Fruit fly (Drosophila melanogaster) whole organism, embryonic: ENCODE data around the gene CG15529.

ENCODE experiments used
- Antp ChIP-seq: fragments of 200-800 bp; sonication (Bioruptor generic); optimal IDR thresholded peaks from 3 replicates; lab custom pipeline; 2016; ENCODE audit warnings: missing biosample characterization, missing genetic modification characterization
- Awh ChIP-seq: fragments of 200-800 bp; sonication (Bioruptor generic); IDR thresholded peaks from 2 replicates; pipeline ENCODE4, ENCODE4 v1.3.6; 2022; ENCODE audit warnings: missing biosample characterization, missing genetic modification characterization
- CG10565 ChIP-seq: fragments of 200-800 bp; sonication (Bioruptor generic); optimal IDR thresholded peaks from 3 replicates; lab custom pipeline; 2016; ENCODE audit warnings: missing biosample characterization, mild to moderate bottlenecking, missing genetic modification characterization
- CG10959 ChIP-seq: fragments of 200-800 bp; sonication (Bioruptor generic); IDR thresholded peaks from 2 replicates; pipeline ENCODE4 v1.3.6; 2022; ENCODE audit warnings: missing biosample characterization, missing genetic modification characterization
- CG12104 ChIP-seq: fragments of 200-800 bp; sonication (Bioruptor generic); optimal IDR thresholded peaks from 3 replicates; lab custom pipeline; 2016; ENCODE audit warnings: missing biosample characterization, missing genetic modification characterization
- CG12219 ChIP-seq: fragments of 200-800 bp; sonication (Bioruptor generic); optimal IDR thresholded peaks from 3 replicates; lab custom pipeline; 2018; ENCODE audit warnings: missing biosample characterization, mild to moderate bottlenecking, missing genetic modification characterization
- CG12236 ChIP-seq: fragments of 200-800 bp; sonication (Bioruptor generic); optimal IDR thresholded peaks from 2 replicates; lab custom pipeline; 2016; ENCODE audit warnings: missing biosample characterization, missing genetic modification characterization
- CG15479 ChIP-seq: fragments of 200-800 bp; sonication (Bioruptor generic); optimal IDR thresholded peaks from 3 replicates; lab custom pipeline; 2019; ENCODE audit warnings: missing biosample characterization, mild to moderate bottlenecking, missing genetic modification characterization, moderate library complexity
- CG15601 ChIP-seq: fragments of 200-800 bp; sonication (Bioruptor generic); optimal IDR thresholded peaks from 3 replicates; lab custom pipeline; 2019; ENCODE audit warnings: missing biosample characterization, mild to moderate bottlenecking, missing genetic modification characterization, moderate library complexity
- CG1647 ChIP-seq: fragments of 200-800 bp; sonication (Bioruptor generic); optimal IDR thresholded peaks from 3 replicates; lab custom pipeline; 2016; ENCODE audit warnings: missing biosample characterization, missing genetic modification characterization
- CG1832 ChIP-seq: fragments of 200-800 bp; sonication (Bioruptor generic); optimal IDR thresholded peaks from 2 replicates; lab custom pipeline; 2017; ENCODE audit warnings: missing biosample characterization, mild to moderate bottlenecking, missing genetic modification characterization, inconsistent platforms
- CG2116 ChIP-seq: fragments of 200-800 bp; sonication (Bioruptor generic); optimal IDR thresholded peaks from 3 replicates; lab custom pipeline; 2018; ENCODE audit warnings: missing biosample characterization, mild to moderate bottlenecking, missing genetic modification characterization
- CG30403 ChIP-seq: fragments of 200-800 bp; sonication (Bioruptor generic); optimal IDR thresholded peaks from 3 replicates; lab custom pipeline; 2016; ENCODE audit warnings: missing biosample characterization, missing genetic modification characterization
- CG31365 ChIP-seq: fragments of 200-800 bp; sonication (Bioruptor generic); optimal IDR thresholded peaks from 2 replicates; lab custom pipeline; 2018; ENCODE audit warnings: missing biosample characterization, mild to moderate bottlenecking, missing genetic modification characterization
- CG32767 ChIP-seq: fragments of 200-800 bp; sonication (Bioruptor generic); IDR thresholded peaks from 2 replicates; pipeline ENCODE4 v1.3.6; 2022; ENCODE audit warnings: missing biosample characterization, missing genetic modification characterization
- CG32772 ChIP-seq: fragments of 200-800 bp; sonication (Bioruptor generic); IDR thresholded peaks from 2 replicates; pipeline ENCODE4 v1.3.6; 2022; ENCODE audit warnings: missing biosample characterization, missing genetic modification characterization
- CG3726 ChIP-seq: fragments of 200-800 bp; sonication (Bioruptor generic); IDR thresholded peaks from 3 replicates; pipeline ENCODE4, ENCODE4 v1.3.6; 2022; ENCODE audit warnings: missing biosample characterization, missing genetic modification characterization
- CG7357 ChIP-seq: fragments of 200-800 bp; sonication (Bioruptor generic); IDR thresholded peaks from 3 replicates; pipeline ENCODE4 v1.3.6; 2022; ENCODE audit warnings: missing biosample characterization, missing genetic modification characterization
- CG7786 ChIP-seq: fragments of 200-800 bp; sonication (Bioruptor generic); optimal IDR thresholded peaks from 2 replicates; lab custom pipeline; 2016; ENCODE audit warnings: missing biosample characterization, missing genetic modification characterization
- CG8765 ChIP-seq: fragments of 200-800 bp; sonication (Bioruptor generic); IDR thresholded peaks from 2 replicates; pipeline ENCODE4 v1.3.6; 2022; ENCODE audit warnings: missing biosample characterization, missing genetic modification characterization
- CG9437 ChIP-seq: fragments of 200-800 bp; sonication (Bioruptor generic); optimal IDR thresholded peaks from 2 replicates; lab custom pipeline; 2018; ENCODE audit warnings: missing biosample characterization, mild to moderate bottlenecking, missing genetic modification characterization
- Dbx ChIP-seq: fragments of 200-800 bp; sonication (Bioruptor generic); IDR thresholded peaks from 3 replicates; pipeline ENCODE4 v1.3.6; 2022; ENCODE audit warnings: missing biosample characterization, missing genetic modification characterization
- HLH54F ChIP-seq: fragments of 200-800 bp; sonication (Bioruptor generic); optimal IDR thresholded peaks from 3 replicates; lab custom pipeline; 2016; ENCODE audit warnings: missing biosample characterization, missing genetic modification characterization
- HmgD ChIP-seq: fragments of 200-800 bp; sonication (Bioruptor generic); optimal IDR thresholded peaks from 3 replicates; lab custom pipeline; 2016; ENCODE audit warnings: missing biosample characterization, missing genetic modification characterization
- Lim3 ChIP-seq: fragments of 200-800 bp; sonication (Bioruptor generic); IDR thresholded peaks from 2 replicates; pipeline ENCODE4 v1.3.6; 2022; ENCODE audit warnings: missing biosample characterization, missing genetic modification characterization
- Mes4 ChIP-seq: fragments of 200-800 bp; sonication (Bioruptor generic); optimal IDR thresholded peaks from 2 replicates; lab custom pipeline; 2016; ENCODE audit warnings: missing biosample characterization, missing genetic modification characterization
- Nf-YB ChIP-seq: fragments of 200-800 bp; sonication (Bioruptor generic); optimal IDR thresholded peaks from 3 replicates; lab custom pipeline; 2019; ENCODE audit warnings: missing biosample characterization, mild to moderate bottlenecking, missing genetic modification characterization, moderate library complexity
- PHDP ChIP-seq: fragments of 200-800 bp; sonication (Bioruptor generic); optimal IDR thresholded peaks from 3 replicates; lab custom pipeline; 2018; ENCODE audit warnings: missing biosample characterization, mild to moderate bottlenecking, missing genetic modification characterization, moderate library complexity
- Side ChIP-seq: fragments of 200-800 bp; sonication (Bioruptor generic); optimal IDR thresholded peaks from 2 replicates; lab custom pipeline; 2016; ENCODE audit warnings: missing biosample characterization, missing genetic modification characterization
- Stat92E ChIP-seq, 3 experiments: fragments of >200 bp in 2 of 3; fragments of 200-800 bp in 1 of 3; sonication (Bioruptor generic) in 1 of 3; optimal IDR thresholded peaks; 2 replicates each; lab custom pipeline; 2017 to 2019; ENCODE audit warnings: missing biosample characterization in 3 of 3, missing genetic modification characterization in 3 of 3, mild to moderate bottlenecking in 1 of 3, moderate library complexity in 1 of 3
- Usf ChIP-seq: fragments of 200-800 bp; sonication (Bioruptor generic); optimal IDR thresholded peaks from 2 replicates; lab custom pipeline; 2017; ENCODE audit warnings: missing genotype, missing biosample characterization, missing genetic modification characterization
- ac ChIP-seq: fragments of 200-800 bp; sonication (Bioruptor generic); optimal IDR thresholded peaks from 3 replicates; lab custom pipeline; 2017; ENCODE audit warnings: missing biosample characterization, mild to moderate bottlenecking, missing genetic modification characterization
- az2 ChIP-seq: fragments of 200-800 bp; sonication (Bioruptor generic); optimal IDR thresholded peaks from 3 replicates; lab custom pipeline; 2016; ENCODE audit warnings: missing biosample characterization, missing genetic modification characterization
- cwo ChIP-seq: fragments of 200-800 bp; sonication (Bioruptor generic); optimal IDR thresholded peaks from 3 replicates; lab custom pipeline; 2017; ENCODE audit warnings: missing biosample characterization, missing genetic modification characterization, mild to moderate bottlenecking, moderate library complexity, missing genetic modification reagents
- ftz-f1 ChIP-seq: fragments of 200-800 bp; sonication (Bioruptor generic); optimal IDR thresholded peaks from 2 replicates; lab custom pipeline; 2016; ENCODE audit warnings: missing biosample characterization, missing genetic modification characterization
- gsb-n ChIP-seq: fragments of 200-800 bp; sonication (Bioruptor generic); optimal IDR thresholded peaks from 3 replicates; lab custom pipeline; 2018; ENCODE audit warnings: missing biosample characterization, mild to moderate bottlenecking, missing genetic modification characterization
- ken ChIP-seq: fragments of 200-800 bp; sonication (Bioruptor generic); IDR thresholded peaks from 3 replicates; pipeline ENCODE4 v1.3.6; 2022; ENCODE audit warnings: missing biosample characterization, missing genetic modification characterization
- lilli ChIP-seq: fragments of 200-800 bp; sonication (Bioruptor generic); optimal IDR thresholded peaks from 3 replicates; lab custom pipeline; 2016; ENCODE audit warnings: missing biosample characterization, missing genetic modification characterization
- onecut ChIP-seq: fragments of 200-800 bp; sonication (Bioruptor generic); IDR thresholded peaks from 2 replicates; pipeline ENCODE4 v1.3.6; 2022; ENCODE audit warnings: missing biosample characterization, missing genetic modification characterization
- pros ChIP-seq: fragments of 200-800 bp; sonication (Bioruptor generic); optimal IDR thresholded peaks from 3 replicates; lab custom pipeline; 2019; ENCODE audit warnings: missing biosample characterization, mild to moderate bottlenecking, missing genetic modification characterization, moderate library complexity
- ro ChIP-seq: fragments of 200-800 bp; sonication (Bioruptor generic); IDR thresholded peaks from 2 replicates; pipeline ENCODE4 v1.3.6; 2022; ENCODE audit warnings: missing biosample characterization, missing genetic modification characterization
- sima ChIP-seq: fragments of 200-800 bp; sonication (Bioruptor generic); optimal IDR thresholded peaks from 2 replicates; lab custom pipeline; 2016; ENCODE audit warnings: missing biosample characterization, missing genetic modification characterization
- sisA ChIP-seq: fragments of 200-800 bp; sonication (Bioruptor generic); IDR thresholded peaks from 2 replicates; pipeline ENCODE4 v1.3.6; 2022; ENCODE audit warnings: missing biosample characterization, missing genetic modification characterization
- so ChIP-seq: fragments of 200-800 bp; sonication (Bioruptor generic); IDR thresholded peaks from 3 replicates; pipeline ENCODE4 v1.3.6; 2022; ENCODE audit warnings: missing biosample characterization, missing genetic modification characterization
- sr ChIP-seq: fragments of 200-800 bp; sonication (Bioruptor generic); IDR thresholded peaks from 3 replicates; pipeline ENCODE4 v1.3.6; 2022; ENCODE audit warnings: missing biosample characterization, missing genetic modification characterization
- ssp ChIP-seq: fragments of 200-800 bp; sonication (Bioruptor generic); IDR thresholded peaks from 2 replicates; pipeline ENCODE4 v1.3.6; 2022; ENCODE audit warnings: missing biosample characterization, missing genetic modification characterization
- stc ChIP-seq: fragments of 200-800 bp; sonication (Bioruptor generic); IDR thresholded peaks from 2 replicates; pipeline ENCODE4 v1.3.6; 2022; ENCODE audit warnings: missing biosample characterization, missing genetic modification characterization
- stwl ChIP-seq: fragments of 200-800 bp; sonication (Bioruptor generic); optimal IDR thresholded peaks from 3 replicates; lab custom pipeline; 2018; ENCODE audit warnings: missing biosample characterization, mild to moderate bottlenecking, missing genetic modification characterization, moderate library complexity
- tio ChIP-seq: fragments of 200-800 bp; sonication (Bioruptor generic); optimal IDR thresholded peaks from 2 replicates; lab custom pipeline; 2017; ENCODE audit warnings: missing biosample characterization, missing genetic modification characterization, inconsistent platforms
- tna ChIP-seq: fragments of 200-800 bp; sonication (Bioruptor generic); IDR thresholded peaks from 2 replicates; pipeline ENCODE4 v1.3.6; 2022; ENCODE audit warnings: missing biosample characterization, missing genetic modification characterization; ENCODE audit not compliant: partially characterized antibody
- wor ChIP-seq: fragments of 200-800 bp; sonication (Bioruptor generic); IDR thresholded peaks from 2 replicates; pipeline ENCODE4 v1.3.6; 2022; ENCODE audit warnings: missing biosample characterization, missing genetic modification characterization

Gene CG15529

DNA sequence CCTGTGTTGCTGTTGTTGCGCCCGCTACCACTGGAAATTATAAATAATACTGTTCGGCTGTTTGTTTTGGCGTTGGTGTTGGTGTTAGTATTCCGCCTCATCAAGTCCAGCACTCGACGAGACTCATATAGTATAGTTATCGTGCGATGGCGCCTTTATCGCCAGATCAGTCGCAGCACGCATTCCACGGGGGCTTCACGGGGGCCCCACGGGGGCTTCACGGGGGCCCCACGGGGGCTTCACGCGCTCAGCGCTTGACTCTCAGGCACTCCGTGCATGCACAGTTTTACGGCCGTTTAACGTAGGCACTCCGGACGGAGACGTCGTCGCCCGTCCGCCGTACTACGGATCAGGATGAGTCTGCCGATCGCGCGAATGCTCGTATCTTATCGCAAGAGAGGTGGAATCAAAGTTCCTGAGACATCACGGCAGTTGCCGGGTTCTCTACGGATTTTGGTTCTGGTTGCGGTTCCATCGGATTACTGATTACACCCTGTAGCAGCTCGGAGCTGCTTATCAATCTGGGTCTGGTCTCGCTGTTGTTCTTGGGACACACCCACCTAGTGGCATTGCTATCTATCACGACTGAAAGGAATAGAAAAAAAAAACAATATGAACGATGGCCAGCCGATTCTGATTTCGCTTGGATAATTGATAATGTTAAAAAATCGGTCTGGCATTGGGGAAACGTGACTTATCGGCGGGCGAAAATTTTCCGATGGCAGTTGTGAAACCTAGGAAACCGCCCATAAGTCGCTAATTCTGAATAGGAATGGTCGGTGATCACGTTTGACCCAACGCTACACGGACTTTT lies 48.8 kb upstream of the CG15529 start (continued):
- TF ChIP-seq CG8765 (no peak), tna (GFP tag; lab: Robert Waterston, UW) (no peak), CG10959 (GFP tag; lab: Robert Waterston, UW) (no peak), ftz-f1 (GFP tag; lab: Kevin White, UChicago) (peak; percentile 25), Lim3 (GFP tag; lab: Robert Waterston, UW) (no peak), CG30403 (GFP tag; lab: Kevin White, UChicago) (no peak), tio (no peak), CG7357 (no peak), HmgD (GFP tag; lab: Kevin White, UChicago) (no peak), PHDP (tag; lab: Kevin White, UChicago) (no peak), sr (no peak), ken (0 out of 3 replicates have a peak, but pooled peaks have one; percentile 9), cwo (GFP tag; lab: Kevin White, UChicago) (peak; percentile 99), CG10565 (GFP tag; lab: Kevin White, UChicago) (no peak), HLH54F (GFP tag; lab: Kevin White, UChicago) (no peak), pros (GFP tag; lab: Kevin White, UChicago) (no peak), CG32772 (GFP tag; lab: Robert Waterston, UW) (no peak), ssp (GFP tag; lab: Robert Waterston, UW) (no peak), ac (GFP tag; lab: Kevin White, UChicago) (no peak), Awh (GFP tag; lab: Robert Waterston, UW) (no peak), CG15601 (tag; lab: Kevin White, UChicago) (no peak), ro (GFP tag; lab: Robert Waterston, UW) (no peak), stc (GFP tag; lab: Robert Waterston, UW) (no peak), CG9437 (GFP tag; lab: Kevin White, UChicago) (peak; percentile 2), Dbx (peak; percentile 18; the same call in 1 of the 3 replicates), CG32767 (no peak), wor (no peak), Stat92E (GFP tag; optimal IDR thresholded peaks at IDR 0.05; lab: Kevin White, UChicago) (no peak), Usf (GFP tag; lab: Kevin White, UChicago) (no peak), Side (no peak), gsb-n (tag; lab: Kevin White, UChicago) (no peak), sima (GFP tag; lab: Kevin White, UChicago) (no peak), CG1832 (no peak), Mes4 (no peak), CG3726 (GFP tag; lab: Robert Waterston, UW) (no peak), Antp (GFP tag; lab: Kevin White, UChicago) (no peak), Nf-YB (GFP tag; lab: Kevin White, UChicago) (peak; percentile 0), sisA (no peak), CG12104 (no peak), CG31365 (tag; lab: Kevin White, UChicago) (no peak), CG12219 (no peak), CG2116 (GFP tag; lab: Kevin White, UChicago) (no peak), CG1647 (GFP tag; lab: Kevin White, UChicago) (no peak), az2 (no peak), CG12236 (no peak), so (GFP tag; lab: Robert Waterston, UW) (no peak), onecut (GFP tag; lab: Robert Waterston, UW) (no peak; the same call in 1 of the 2 replicates), stwl (tag; lab: Kevin White, UChicago) (no peak), CG15479 (GFP tag; lab: Kevin White, UChicago) (no peak), CG7786 (GFP tag; lab: Kevin White, UChicago) (no peak), lilli (GFP tag; lab: Kevin White, UChicago) (peak; percentile 4)
